Fruit fly (Drosophila melanogaster): ENCODE measurements around the gene CG13725.

Gene CG13725

DNA sequence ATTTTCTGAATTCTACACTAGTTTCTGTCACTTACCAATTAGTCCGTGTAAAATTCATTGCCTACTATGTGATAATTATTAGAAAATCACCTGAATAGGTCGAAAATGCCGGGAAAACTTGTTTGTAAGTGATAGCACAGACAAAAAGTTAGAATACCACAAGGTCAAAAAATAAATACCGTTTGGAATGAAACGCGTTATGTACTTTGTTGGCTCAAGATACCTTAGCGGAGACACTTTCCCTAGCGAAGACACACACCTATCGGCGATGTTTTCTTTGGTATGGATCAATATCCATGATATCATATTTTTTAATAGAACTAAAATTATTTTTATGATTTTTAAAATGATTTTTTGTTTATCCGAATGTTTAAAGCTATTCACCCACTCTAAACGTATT, 13.8 kb upstream of the CG13725 start, which contains the start of gene CG6479 (continued):
- TF ChIP-seq dpn (GFP tag; optimal IDR thresholded peaks at IDR 0.05), result no peak

dm6 chr3L:17329069-17329468, 3.8 kb upstream of the CG13725 start, which contains the start of gene Or74a:
Or74a (minus strand) TSS chr3L:17329169.
- TF ChIP-seq Mad (GFP tag; optimal IDR thresholded peaks at IDR 0.05) (no peak), tap (tag; optimal IDR thresholded peaks at IDR 0.05) (no peak), NC2α (GFP tag; optimal IDR thresholded peaks at IDR 0.05) (no peak), CG4328 (GFP tag; optimal IDR thresholded peaks at IDR 0.05) (no peak), gt (GFP tag; IDR thresholded peaks at IDR 0.05) (no peak), ewg (GFP tag; optimal IDR thresholded peaks at IDR 0.05) (no peak), az2 (GFP tag; optimal IDR thresholded peaks at IDR 0.05) (no peak), E2f1 (GFP tag; IDR thresholded peaks at IDR 0.05) (no peak), Abd-B (GFP tag; optimal IDR thresholded peaks at IDR 0.05) (no peak), slou (GFP tag; optimal IDR thresholded peaks at IDR 0.05) (no peak), her (GFP tag; optimal IDR thresholded peaks at IDR 0.05) (no peak), maf-S (GFP tag; optimal IDR thresholded peaks at IDR 0.05) (no peak), BtbVII (GFP tag; optimal IDR thresholded peaks at IDR 0.05) (no peak), Meics (GFP tag; optimal IDR thresholded peaks at IDR 0.05) (no peak), Hand (GFP tag; optimal IDR thresholded peaks at IDR 0.05) (no peak), ham (GFP tag; IDR thresholded peaks at IDR 0.05) (no peak), pita (GFP tag; optimal IDR thresholded peaks at IDR 0.05) (no peak), knrl (GFP tag; IDR thresholded peaks at IDR 0.05; ENCODE audit: partially characterized antibody) (no peak), CG14965 (GFP tag; optimal IDR thresholded peaks at IDR 0.05; ENCODE audit: borderline replicate concordance) (no peak)

DNA sequence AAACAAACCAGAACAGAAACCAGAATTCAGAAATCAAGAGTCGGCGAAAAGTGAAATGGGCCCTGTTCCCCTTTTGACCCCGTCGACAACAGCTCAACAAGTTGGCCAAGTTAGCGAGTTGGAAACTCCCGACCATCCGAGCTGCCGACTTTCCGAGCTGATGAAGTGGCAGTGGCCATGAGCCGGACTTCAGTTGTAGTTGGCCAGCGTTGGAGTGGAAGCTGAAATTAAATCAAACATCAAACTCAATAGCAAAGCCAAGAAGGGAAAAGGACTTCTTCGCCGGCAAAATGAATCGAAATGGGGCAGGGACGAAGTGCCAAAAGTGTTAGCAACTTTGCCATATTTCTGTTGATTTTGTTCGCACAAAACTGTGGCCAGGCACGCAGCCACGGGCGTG, 2.8 kb downstream of the CG13725 start, which contains the start of gene CG13724:
Gene CG13724 (plus strand): TSS at position 301 of the 400 bp plus-strand sequence.
- TF ChIP-seq bigmax (GFP tag; optimal IDR thresholded peaks at IDR 0.05) (no peak), Dref (GFP tag; IDR thresholded peaks at IDR 0.05) (no peak), tll (GFP tag; optimal IDR thresholded peaks at IDR 0.05) (no peak), eve (GFP tag; optimal IDR thresholded peaks at IDR 0.05) (no peak), CG10979 (tag; optimal IDR thresholded peaks at IDR 0.05) (no peak), Hey (tag; optimal IDR thresholded peaks at IDR 0.05) (no peak), zfh2 (GFP tag; optimal IDR thresholded peaks at IDR 0.05) (no peak), CG3847 (GFP tag; IDR thresholded peaks at IDR 0.05) (no peak), CG1024 (GFP tag; IDR thresholded peaks at IDR 0.05) (no peak), CG2202 (tag; optimal IDR thresholded peaks at IDR 0.05) (no peak), ro (GFP tag; IDR thresholded peaks at IDR 0.05) (no peak), CG14667 (GFP tag; IDR thresholded peaks at IDR 0.05) (no peak), tap (tag; optimal IDR thresholded peaks at IDR 0.05) (no peak), Gug (GFP tag; IDR thresholded peaks at IDR 0.05) (no peak), CG12769 (tag; optimal IDR thresholded peaks at IDR 0.05) (no peak)

DNA sequence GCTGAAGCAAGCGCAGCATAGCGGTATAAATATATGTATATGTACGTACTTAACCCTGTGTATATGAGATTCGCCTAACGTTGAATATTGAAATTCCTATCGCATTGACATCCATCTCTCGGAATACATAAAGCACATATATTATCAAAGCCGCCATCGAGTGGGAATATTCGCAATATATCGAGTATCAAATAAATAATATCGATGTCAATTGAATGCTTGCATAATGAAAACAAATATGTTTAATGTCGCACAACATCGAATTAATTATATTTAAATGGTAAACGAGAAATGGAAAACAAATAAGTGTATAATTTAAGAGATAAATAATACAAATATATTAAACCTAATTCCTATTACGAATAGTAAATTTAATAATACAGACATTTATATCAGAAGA, 4.6 kb downstream of the CG13725 start, which contains the start of gene ND-24L:
Gene ND-24L (minus strand): TSS at position 101 of the 400 bp plus-strand sequence.
- no peak for TF ChIP-seq ara (GFP tag; IDR thresholded peaks at IDR 0.05)
- no peak for TF ChIP-seq CG12769 (tag; optimal IDR thresholded peaks at IDR 0.05)
- no peak for TF ChIP-seq vvl (GFP tag; IDR thresholded peaks at IDR 0.05)
- no peak for TF ChIP-seq nerfin-1 (tag; optimal IDR thresholded peaks at IDR 0.05)
- TF ChIP-seq CG10366 (GFP tag; IDR thresholded peaks at IDR 0.05), result no peak
- TF ChIP-seq dati (GFP tag; IDR thresholded peaks at IDR 0.05), result no peak
- no peak for TF ChIP-seq Myb (GFP tag; optimal IDR thresholded peaks at IDR 0.05)
- no peak for TF ChIP-seq CG7839 (tag; optimal IDR thresholded peaks at IDR 0.05)
